Fruit fly (Drosophila melanogaster) Kc167 (cell line): ENCODE results near the gene CG15209.

ENCODE experiments used
- Myc ChIP-seq: fragments of >200 bp; optimal IDR thresholded peaks from 2 replicates; lab custom pipeline; 2017; ENCODE audit warnings: missing external identifiers
- Sin3A ChIP-seq: fragments of >200 bp; optimal IDR thresholded peaks from 2 replicates; lab custom pipeline; 2018; ENCODE audit warnings: missing external identifiers
- h ChIP-seq: fragments of >200 bp; optimal IDR thresholded peaks from 3 replicates; lab custom pipeline; 2018; ENCODE audit warnings: missing external identifiers
- insv ChIP-seq: fragments of >200 bp; optimal IDR thresholded peaks from 3 replicates; lab custom pipeline; 2018; ENCODE audit warnings: missing external identifiers
- psq ChIP-seq: fragments of >200 bp; optimal IDR thresholded peaks from 2 replicates; lab custom pipeline; 2017; ENCODE audit warnings: missing external identifiers

- TF ChIP-seq Myc (lab: Kevin White, UChicago) = no peak
- no peak for TF ChIP-seq h (lab: Kevin White, UChicago)
- TF ChIP-seq psq (lab: Kevin White, UChicago) = no peak
- no peak for TF ChIP-seq Sin3A
- TF ChIP-seq insv = no peak
Measured at dm6 chrX:10840892-10841564, 977 bp upstream of the CG15209 start.
